Worm (Caenorhabditis elegans): ENCODE data around the gene shk-1.

The shk-1 gene

DNA sequence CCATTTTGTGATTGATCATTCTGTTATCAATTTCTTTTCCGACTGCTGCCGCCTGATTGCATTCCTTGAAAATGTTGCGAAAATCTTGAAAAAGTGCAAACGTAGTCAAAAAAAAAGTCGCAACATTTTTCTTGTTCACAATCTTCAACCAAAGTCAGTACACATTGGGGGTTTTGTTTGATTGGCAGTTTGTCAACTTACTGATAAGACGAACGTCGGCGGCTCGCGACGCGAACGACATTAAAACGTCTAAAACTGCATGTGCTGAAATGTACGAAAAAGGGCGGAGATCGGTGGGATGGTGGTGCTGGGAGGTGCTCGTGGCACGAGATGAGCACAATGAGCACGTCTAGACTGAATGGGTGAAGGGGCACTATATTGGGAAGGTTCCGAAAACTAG, 19.2 kb upstream of the shk-1 start:
- TF ChIP-seq him-1 (tag; optimal IDR thresholded peaks at IDR 0.05) (no peak), dao-5 (tag; optimal IDR thresholded peaks at IDR 0.05) (no peak), W03F9.2 (tag; optimal IDR thresholded peaks at IDR 0.05) (no peak)

DNA sequence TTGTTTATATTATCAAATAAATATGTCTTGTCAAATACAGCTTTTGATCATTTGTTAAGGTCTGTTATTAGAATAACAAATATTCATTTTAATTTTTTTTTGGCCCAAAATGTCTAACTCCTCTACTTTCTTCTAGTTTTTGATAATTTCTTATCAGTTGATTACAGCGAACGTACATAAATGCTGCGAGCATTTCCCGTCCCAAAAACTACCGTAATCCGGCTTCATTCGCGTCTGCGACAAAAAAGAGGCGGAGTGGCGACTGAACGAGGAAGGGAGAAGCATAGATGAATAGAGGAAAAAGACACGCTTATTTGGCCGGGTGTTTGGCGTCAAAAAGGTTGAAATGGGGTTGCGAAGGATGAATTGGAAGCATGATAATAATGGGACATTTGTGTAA, 17.5 kb upstream of the shk-1 start:
- TF ChIP-seq dao-5 (tag; optimal IDR thresholded peaks at IDR 0.05) (no peak), him-1 (tag; optimal IDR thresholded peaks at IDR 0.05) (no peak), W03F9.2 (tag; optimal IDR thresholded peaks at IDR 0.05) (no peak)

DNA sequence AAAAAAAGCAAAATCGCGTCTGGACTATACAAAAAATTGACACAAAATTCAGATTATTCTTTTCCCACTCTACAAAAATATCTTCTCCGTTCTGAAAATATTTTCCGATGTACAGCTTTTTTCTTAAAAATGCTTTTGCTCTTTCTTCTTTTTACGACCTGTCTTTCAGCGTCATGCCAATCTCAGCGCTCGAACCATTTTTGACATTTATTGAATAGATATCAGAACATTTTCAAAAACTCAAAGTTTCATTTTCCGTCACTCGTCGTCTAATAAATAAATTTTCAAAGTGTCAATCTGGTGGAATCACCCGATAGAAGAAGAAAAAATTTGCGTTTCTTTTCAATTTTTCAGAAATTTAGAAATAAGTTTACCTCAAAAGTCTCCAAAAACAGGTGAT, 16.6 kb upstream of the shk-1 start:
- TF ChIP-seq dao-5 (tag; optimal IDR thresholded peaks at IDR 0.05) (no peak), him-1 (tag; optimal IDR thresholded peaks at IDR 0.05) (no peak), W03F9.2 (tag; optimal IDR thresholded peaks at IDR 0.05) (no peak)

DNA sequence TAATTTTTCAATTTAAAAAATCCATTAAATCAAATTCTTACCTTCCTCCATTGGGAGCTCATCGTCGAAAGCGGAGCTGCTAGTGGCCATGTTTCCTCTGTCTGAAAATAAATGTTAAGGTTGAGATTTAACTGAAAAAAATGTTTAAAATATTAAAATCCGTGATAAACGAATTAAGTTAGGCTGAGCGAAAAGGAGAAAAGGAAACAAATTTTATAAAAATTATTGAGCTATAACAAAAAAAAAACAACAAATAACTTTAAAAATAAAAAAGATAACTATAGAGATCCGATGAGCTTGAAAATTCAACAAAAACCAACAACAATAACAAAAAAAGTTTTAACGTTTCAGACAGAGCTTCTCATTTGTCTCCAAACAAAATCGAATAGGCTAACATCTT, 15.2 kb upstream of the shk-1 start, which contains the start of gene pno-1:
TSS of gene pno-1 (minus strand) at position 101 of the 400 bp plus-strand sequence.
- TF ChIP-seq dao-5 (tag; optimal IDR thresholded peaks at IDR 0.05) (no peak), him-1 (tag; optimal IDR thresholded peaks at IDR 0.05) (no peak), W03F9.2 (tag; optimal IDR thresholded peaks at IDR 0.05) (no peak)

DNA sequence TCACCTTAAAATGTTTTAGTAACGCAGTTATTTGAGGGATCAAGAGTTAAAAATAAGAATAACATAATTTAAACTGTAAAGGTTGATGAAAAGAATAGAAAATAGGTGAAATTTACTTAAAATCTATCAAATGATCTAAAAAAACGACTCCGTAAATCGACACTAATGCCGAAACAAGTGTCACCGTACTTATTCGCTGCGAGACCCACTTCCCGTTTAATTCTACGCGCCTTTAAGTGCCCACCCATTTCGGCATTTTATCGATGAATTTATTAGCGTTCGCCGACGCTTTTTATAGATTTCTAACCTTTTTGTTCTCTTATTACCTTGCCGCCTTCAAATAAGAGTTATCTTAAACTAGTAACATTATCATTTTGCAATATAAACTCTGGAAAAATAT, 12.0 kb upstream of the shk-1 start, which contains the start of the genes Y53C12B.1 and nos-3:
TSS of gene Y53C12B.1 (minus strand) at position 10 of the 400 bp plus-strand sequence.
TSS of gene nos-3 (plus strand) at position 248 of the 400 bp plus-strand sequence.
- no peak for TF ChIP-seq dao-5 (tag; optimal IDR thresholded peaks at IDR 0.05)
- peak; percentile 85 for TF ChIP-seq W03F9.2 (tag; optimal IDR thresholded peaks at IDR 0.05)
- TF ChIP-seq him-1 (tag; optimal IDR thresholded peaks at IDR 0.05), result peak; percentile 14

DNA sequence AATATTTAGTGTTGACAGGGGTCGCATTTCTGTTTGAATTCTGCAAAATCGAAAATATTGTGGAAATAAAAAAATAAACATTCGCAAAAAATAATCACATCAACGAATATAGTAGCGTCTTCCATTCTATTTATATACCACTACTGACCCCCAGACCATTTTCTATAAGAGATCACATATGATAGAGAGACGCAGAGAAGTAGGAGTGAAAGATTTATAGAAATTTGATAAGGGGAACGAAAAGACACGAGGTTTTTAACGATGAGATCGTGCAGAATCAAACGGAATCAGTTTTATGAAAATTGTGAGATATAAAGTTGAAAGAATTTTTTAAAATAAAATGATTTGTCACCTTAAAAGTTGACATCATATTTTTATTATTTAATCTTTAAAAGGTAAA, 5.8 kb upstream of the shk-1 start:
- TF ChIP-seq him-1 (tag; optimal IDR thresholded peaks at IDR 0.05) (no peak), W03F9.2 (tag; optimal IDR thresholded peaks at IDR 0.05) (no peak), dao-5 (tag; optimal IDR thresholded peaks at IDR 0.05) (no peak)

DNA sequence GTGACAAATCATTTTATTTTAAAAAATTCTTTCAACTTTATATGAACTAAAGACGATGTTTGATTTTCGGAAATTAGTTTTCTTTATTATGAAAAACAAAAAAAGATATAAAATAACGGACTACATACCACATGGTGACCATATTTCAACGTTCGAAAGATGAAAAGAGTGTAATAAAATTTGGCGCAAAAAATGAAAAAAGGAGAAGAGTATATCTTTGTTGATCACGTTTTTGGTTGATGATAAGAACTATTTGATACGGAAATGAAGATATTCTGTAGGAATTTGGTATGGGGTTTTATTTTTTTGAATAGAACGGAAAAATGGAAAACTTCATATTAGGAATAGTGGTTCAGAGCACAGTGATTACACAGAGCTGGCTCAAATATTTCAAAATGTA, 5.0 kb upstream of the shk-1 start, which contains the start of gene Y53C12B.7:
TSS of gene Y53C12B.7 (minus strand) at position 163 of the 400 bp plus-strand sequence.
- TF ChIP-seq W03F9.2 (tag; optimal IDR thresholded peaks at IDR 0.05) (no peak), him-1 (tag; optimal IDR thresholded peaks at IDR 0.05) (no peak), dao-5 (tag; optimal IDR thresholded peaks at IDR 0.05) (no peak)

DNA sequence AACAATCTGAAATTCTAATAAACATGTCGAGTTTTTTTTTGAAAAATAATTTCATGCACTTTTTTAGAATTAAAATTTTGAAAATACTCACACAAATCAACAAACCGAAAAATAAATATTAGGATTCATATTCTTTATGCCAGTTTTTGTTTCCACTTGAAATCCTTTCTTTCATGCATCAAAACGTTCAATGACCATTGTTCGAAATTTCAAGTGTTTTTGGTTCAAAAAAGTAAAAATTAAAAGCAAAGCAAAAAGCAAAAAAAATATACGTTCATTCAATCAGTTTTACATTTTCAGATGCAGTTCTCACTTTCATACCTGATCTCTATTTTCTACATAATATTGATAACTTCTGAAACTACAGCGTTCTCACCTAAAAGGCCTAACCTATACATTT, 4.3 kb upstream of the shk-1 start, which contains the start of gene ZK1321.1:
TSS of gene ZK1321.1 (plus strand) at position 301 of the 400 bp plus-strand sequence.
- TF ChIP-seq dao-5 (tag; optimal IDR thresholded peaks at IDR 0.05) (no peak), him-1 (tag; optimal IDR thresholded peaks at IDR 0.05) (no peak), W03F9.2 (tag; optimal IDR thresholded peaks at IDR 0.05) (no peak)

DNA sequence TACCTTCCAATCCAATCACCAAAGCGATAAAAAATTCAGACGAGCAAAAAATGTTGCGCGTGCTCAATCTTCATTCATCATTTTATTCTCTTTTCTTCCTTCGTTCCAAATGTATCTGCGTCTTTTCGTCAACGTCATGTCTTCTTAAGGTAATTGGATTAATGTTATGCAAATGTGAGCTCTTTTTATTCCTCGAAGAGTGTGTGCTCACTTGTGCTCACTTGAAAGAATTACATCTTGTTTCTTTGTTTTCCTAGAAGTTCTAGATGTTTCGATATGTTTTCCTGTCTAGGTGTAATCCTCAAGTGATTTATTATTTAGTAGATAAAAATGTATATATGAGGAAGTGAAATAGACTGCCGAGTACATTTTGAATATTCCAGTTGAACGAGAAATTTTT, 2.6 kb upstream of the shk-1 start:
- TF ChIP-seq dao-5 (tag; optimal IDR thresholded peaks at IDR 0.05) (no peak), W03F9.2 (tag; optimal IDR thresholded peaks at IDR 0.05) (no peak), him-1 (tag; optimal IDR thresholded peaks at IDR 0.05) (no peak)

DNA sequence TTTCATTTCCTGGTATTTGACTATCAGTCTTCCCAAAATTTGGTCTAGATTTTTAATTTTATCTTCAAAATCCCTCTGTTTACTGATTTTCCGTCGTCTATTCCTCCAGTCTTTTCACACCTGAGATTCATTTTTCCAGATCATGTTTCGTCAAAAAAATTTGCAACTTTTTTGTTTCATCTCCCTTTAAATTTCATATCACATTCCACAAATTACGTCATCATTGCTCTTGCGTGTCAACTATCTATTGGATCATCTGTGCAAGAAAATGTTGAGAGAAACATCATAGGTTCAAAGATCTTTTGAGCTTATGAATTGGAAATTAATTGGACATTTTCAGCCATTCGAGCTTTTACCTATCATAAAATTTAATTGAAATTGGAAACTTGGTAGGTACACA, 1.4 kb downstream of the shk-1 start:
- TF ChIP-seq him-1 (tag; optimal IDR thresholded peaks at IDR 0.05) (no peak), dao-5 (tag; optimal IDR thresholded peaks at IDR 0.05) (no peak), W03F9.2 (tag; optimal IDR thresholded peaks at IDR 0.05) (no peak)

DNA sequence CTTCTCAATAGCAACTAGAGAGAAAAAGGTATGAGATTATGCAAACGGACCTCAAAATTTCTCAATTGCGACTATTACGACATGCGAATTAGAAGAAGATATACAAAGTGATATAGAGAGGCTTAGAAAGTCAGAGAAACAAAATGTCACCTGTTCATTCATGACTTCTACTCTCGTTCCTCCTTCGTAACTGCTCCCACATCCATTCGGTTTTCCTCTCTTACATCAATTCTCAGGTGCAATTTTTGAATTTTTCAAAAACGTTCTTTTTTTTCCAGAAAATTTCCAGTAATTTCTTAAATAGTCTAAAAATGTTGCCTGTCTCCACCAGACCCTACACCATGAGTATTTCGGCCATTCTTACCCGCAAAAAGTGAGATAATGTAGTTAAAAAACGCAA, 6.7 kb downstream of the shk-1 start:
- no peak for TF ChIP-seq dao-5 (tag; optimal IDR thresholded peaks at IDR 0.05)
- TF ChIP-seq W03F9.2 (tag; optimal IDR thresholded peaks at IDR 0.05), result no peak
- TF ChIP-seq him-1 (tag; optimal IDR thresholded peaks at IDR 0.05), result no peak

DNA sequence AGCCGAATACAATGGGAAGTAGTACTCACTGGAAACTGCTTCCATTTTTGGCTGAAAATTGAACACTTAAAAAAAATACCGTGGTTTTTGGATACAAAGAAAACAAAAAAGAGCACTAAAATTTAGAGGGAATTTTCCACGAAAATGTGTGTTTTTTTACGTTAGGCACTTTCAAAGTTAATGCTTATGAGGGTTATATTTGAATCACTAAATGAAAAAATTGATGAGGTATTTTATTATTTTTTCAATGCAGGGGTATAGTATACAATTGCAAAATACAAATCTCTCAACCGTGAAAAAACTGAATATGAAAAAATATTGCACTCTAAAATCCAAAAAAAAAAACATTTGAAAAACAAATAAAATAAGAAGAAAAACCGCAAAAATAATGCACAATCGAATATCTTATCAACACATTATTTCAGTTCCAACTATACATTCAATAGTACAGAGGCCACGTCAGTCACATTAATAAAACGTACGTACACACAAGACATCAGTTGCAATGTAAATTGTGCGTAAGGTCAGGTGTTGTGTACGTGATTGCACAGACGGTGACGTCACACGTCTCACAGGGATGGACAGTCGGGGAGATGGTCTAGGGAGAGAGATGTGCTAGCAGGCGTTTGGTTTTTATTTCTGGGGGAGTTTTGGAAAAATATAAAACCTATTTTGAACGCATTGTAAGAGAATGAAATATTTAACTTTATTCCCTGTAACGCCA, 11.9 kb downstream of the shk-1 start, which contains the start of gene aqp-10:
TSS of gene aqp-10 (minus strand) at position 51 of the 724 bp plus-strand sequence.
- TF ChIP-seq W03F9.2 (tag; optimal IDR thresholded peaks at IDR 0.05), result peak; percentile 53
- no peak for TF ChIP-seq dao-5 (tag; optimal IDR thresholded peaks at IDR 0.05)

DNA sequence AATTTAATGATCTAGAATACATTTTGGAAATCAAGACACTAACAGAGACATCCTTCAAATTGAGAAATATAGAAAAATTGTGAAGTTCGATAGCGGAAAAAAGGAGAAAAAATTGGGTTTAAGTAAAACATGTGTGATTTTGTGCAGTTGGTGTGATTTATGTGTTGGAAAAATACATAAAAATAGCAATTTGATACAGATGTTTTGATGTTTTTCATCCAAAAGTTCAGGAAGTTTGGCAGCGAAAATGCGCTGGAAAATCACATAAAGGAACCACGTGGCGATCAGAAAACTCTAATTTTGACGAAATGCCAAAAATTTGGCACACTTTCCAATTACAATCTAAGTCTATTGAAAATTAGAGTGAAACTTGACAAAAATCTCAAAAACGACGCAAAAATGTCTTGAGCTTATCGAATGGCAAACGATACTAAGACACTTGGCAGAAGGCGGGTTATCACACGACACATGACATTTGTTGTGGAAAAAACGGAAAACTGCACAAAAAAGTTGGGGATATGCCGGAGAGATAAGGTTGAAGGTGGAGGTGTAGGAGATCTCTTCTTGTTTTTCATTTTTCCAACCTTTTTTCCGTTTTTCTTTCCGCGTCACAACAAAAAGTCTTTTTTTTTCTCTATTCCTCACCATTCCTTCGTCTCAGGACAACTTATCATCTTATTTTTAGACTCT, 16.0 kb downstream of the shk-1 start, which contains the start of gene ZK1321.4:
TSS of gene ZK1321.4 (minus strand) at position 51 of the 690 bp plus-strand sequence.
- TF ChIP-seq him-1 (tag; optimal IDR thresholded peaks at IDR 0.05) (no peak), dao-5 (tag; optimal IDR thresholded peaks at IDR 0.05) (no peak), W03F9.2 (tag; optimal IDR thresholded peaks at IDR 0.05) (no peak)

DNA sequence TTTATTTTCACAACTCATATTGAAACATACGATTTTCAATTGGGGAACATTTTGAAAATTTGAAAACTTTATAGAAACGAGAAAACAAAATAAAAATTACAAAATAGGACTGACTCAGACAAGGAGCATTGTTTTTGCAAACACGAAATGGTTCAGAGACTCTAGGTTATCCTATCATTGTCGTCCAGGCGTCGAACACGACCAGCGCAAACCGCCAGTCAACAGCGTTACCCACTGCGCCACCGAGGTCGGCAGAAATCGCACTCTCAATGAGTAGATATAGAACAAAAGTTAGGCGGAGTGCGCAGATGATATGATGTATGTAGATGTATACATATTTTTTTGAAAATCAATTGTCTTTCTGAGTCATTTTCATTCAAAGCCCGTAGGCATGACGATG, 16.6 kb downstream of the shk-1 start:
- TF ChIP-seq him-1 (tag; optimal IDR thresholded peaks at IDR 0.05) (peak; percentile 32), dao-5 (tag; optimal IDR thresholded peaks at IDR 0.05) (peak; percentile 6), W03F9.2 (tag; optimal IDR thresholded peaks at IDR 0.05) (peak; percentile 54)
